Fruit fly (Drosophila melanogaster) S2 (cell line): ENCODE measurements around the gene CG6051.

Experiments used
- CG8478 ChIP-seq: fragments of >200 bp; optimal IDR thresholded peaks from 2 replicates; lab custom pipeline; 2018
- CTCF ChIP-seq, 2 experiments: fragments of >200 bp; optimal IDR thresholded peaks; 2 replicates each; lab custom pipeline; 2018

- TF ChIP-seq CG8478 (no peak), CTCF (optimal IDR thresholded peaks at IDR 0.05; lab: Kevin White, UChicago) (no peak)
Observed at dm6 chr3R:27137914-27138323, 12.9 kb downstream of the CG6051 start.
